Worm (Caenorhabditis elegans): ENCODE data around the gene ZC250.5.

Gene ZC250.5

ce11 chrV:5790497-5791280 lies 14.9 kb upstream of the ZC250.5 start, which contains the start of the genes nhr-142 and F44E7.9:
Gene nhr-142, minus strand, starts transcription at chrV:5790553.
Gene F44E7.9, plus strand, starts transcription at chrV:5791230.
- peak; percentile 29 for TF ChIP-seq ceh-19 (GFP tag; optimal IDR thresholded peaks at IDR 0.05)
- peak; percentile 71 for TF ChIP-seq ets-4 (tag; optimal IDR thresholded peaks at IDR 0.05)
- no peak for TF ChIP-seq pag-3 (tag; optimal IDR thresholded peaks at IDR 0.05; ENCODE audit: borderline replicate concordance)
- TF ChIP-seq ref-2 (tag; optimal IDR thresholded peaks at IDR 0.05) = peak; percentile 70
- TF ChIP-seq pha-4 (tag; optimal IDR thresholded peaks at IDR 0.05) = no peak
- TF ChIP-seq fkh-10 (GFP tag; optimal IDR thresholded peaks at IDR 0.05) = no peak
- peak; percentile 60 for TF ChIP-seq ztf-16 (tag; optimal IDR thresholded peaks at IDR 0.05)
- TF ChIP-seq ceh-6 (GFP tag; optimal IDR thresholded peaks at IDR 0.05) = no peak
- TF ChIP-seq elt-2 (tag; optimal IDR thresholded peaks at IDR 0.05) = peak; percentile 79
- peak; percentile 47 for TF ChIP-seq dmd-4 (tag; optimal IDR thresholded peaks at IDR 0.05; ENCODE audit: borderline replicate concordance)
- TF ChIP-seq odd-2 (tag; optimal IDR thresholded peaks at IDR 0.05) = no peak
- peak; percentile 21 for TF ChIP-seq ttx-3 (tag; optimal IDR thresholded peaks at IDR 0.05)
- TF ChIP-seq elt-4 (tag; optimal IDR thresholded peaks at IDR 0.05) = no peak
- TF ChIP-seq mec-3 (tag; optimal IDR thresholded peaks at IDR 0.05; ENCODE audit: borderline replicate concordance) = no peak
- no peak for TF ChIP-seq pax-1 (tag; optimal IDR thresholded peaks at IDR 0.05)
- peak; percentile 2 for TF ChIP-seq hlh-8 (tag; optimal IDR thresholded peaks at IDR 0.05)
- peak; percentile 22 for TF ChIP-seq che-1 (tag; optimal IDR thresholded peaks at IDR 0.05)
- TF ChIP-seq pha-2 (tag; optimal IDR thresholded peaks at IDR 0.05) = peak; percentile 48
- TF ChIP-seq hlh-15 (tag; optimal IDR thresholded peaks at IDR 0.05) = peak; percentile 49
- peak; percentile 39 for TF ChIP-seq madf-2 (tag; optimal IDR thresholded peaks at IDR 0.05)
- TF ChIP-seq F13H6.1 (tag; optimal IDR thresholded peaks at IDR 0.05) = peak; percentile 64
- peak; percentile 72 for TF ChIP-seq ceh-18 (tag; optimal IDR thresholded peaks at IDR 0.05)
- no peak for TF ChIP-seq fkh-6 (tag; optimal IDR thresholded peaks at IDR 0.05)
- no peak for TF ChIP-seq hlh-30 (tag; optimal IDR thresholded peaks at IDR 0.05; ENCODE audit: insufficient read depth)
- peak; percentile 15 for TF ChIP-seq ahr-1 (tag; optimal IDR thresholded peaks at IDR 0.05)
- TF ChIP-seq syd-9 (tag; optimal IDR thresholded peaks at IDR 0.05) = peak; percentile 66
- TF ChIP-seq dve-1 (tag; optimal IDR thresholded peaks at IDR 0.05) = peak; percentile 9
- peak; percentile 10 for TF ChIP-seq nhr-232 (tag; optimal IDR thresholded peaks at IDR 0.05)
- peak; percentile 93 for TF ChIP-seq ceh-31 (tag; optimal IDR thresholded peaks at IDR 0.05)
- peak; percentile 13 for TF ChIP-seq ceh-24 (tag; optimal IDR thresholded peaks at IDR 0.05)
- TF ChIP-seq tbx-2 (tag; optimal IDR thresholded peaks at IDR 0.05) = peak; percentile 71
- peak; percentile 32 for TF ChIP-seq pat-9 (tag; optimal IDR thresholded peaks at IDR 0.05)
- TF ChIP-seq unc-3 (GFP tag; conservative IDR thresholded peaks at IDR 0.05) = no peak
- peak; percentile 40 for TF ChIP-seq unc-3 (tag; optimal IDR thresholded peaks at IDR 0.05)
- no peak for TF ChIP-seq sox-2 (GFP tag; IDR thresholded peaks at IDR 0.05)
- TF ChIP-seq rnt-1 (tag; optimal IDR thresholded peaks at IDR 0.05) = peak; percentile 64
- peak; percentile 36 for TF ChIP-seq sox-4 (tag; optimal IDR thresholded peaks at IDR 0.05)
- peak; percentile 73 for TF ChIP-seq fax-1 (tag; optimal IDR thresholded peaks at IDR 0.05)
- TF ChIP-seq npax-4 (tag; optimal IDR thresholded peaks at IDR 0.05) = peak; percentile 12
- peak; percentile 66 for TF ChIP-seq unc-42 (tag; optimal IDR thresholded peaks at IDR 0.05)
- peak; percentile 37 for TF ChIP-seq unc-86 (tag; optimal IDR thresholded peaks at IDR 0.05)
- peak; percentile 26 for TF ChIP-seq T23F11.4 (GFP tag; optimal IDR thresholded peaks at IDR 0.05)
- TF ChIP-seq ceh-34 (tag; optimal IDR thresholded peaks at IDR 0.05) = peak; percentile 60
- peak; percentile 50 for TF ChIP-seq lim-6 (tag; optimal IDR thresholded peaks at IDR 0.05)
- peak; percentile 78 for TF ChIP-seq ceh-2 (tag; optimal IDR thresholded peaks at IDR 0.05)
- TF ChIP-seq eyg-1 (tag; optimal IDR thresholded peaks at IDR 0.05) = no peak
- peak; percentile 80 for TF ChIP-seq C08G9.2 (tag; optimal IDR thresholded peaks at IDR 0.05)
- TF ChIP-seq pros-1 (tag; optimal IDR thresholded peaks at IDR 0.05) = no peak
- TF ChIP-seq K09A11.1 (tag; optimal IDR thresholded peaks at IDR 0.05; ENCODE audit: insufficient read depth) = no peak
- no peak for TF ChIP-seq hlh-13 (GFP tag; optimal IDR thresholded peaks at IDR 0.05)
- peak; percentile 28 for TF ChIP-seq K02D7.2 (tag; optimal IDR thresholded peaks at IDR 0.05)

Measured in whole organism, late embryonic.